Fruit fly (Drosophila melanogaster): ENCODE measurements around the gene dsb.
A peak's percentile ranks its signal among the peaks of the same experiment; 100 is the strongest.

dsb gene

dm6 chr3L:1856467-1857350, 53.3 kb downstream of the dsb start, which contains the start of gene CG12024 (continued):
- peak; percentile 55 for TF ChIP-seq exex (tag; optimal IDR thresholded peaks at IDR 0.05)
- no peak for TF ChIP-seq dati (GFP tag; IDR thresholded peaks at IDR 0.05)
- TF ChIP-seq CG14441 (GFP tag; IDR thresholded peaks at IDR 0.05): peak; percentile 43
- peak; percentile 75 for TF ChIP-seq lab (GFP tag; optimal IDR thresholded peaks at IDR 0.05)
- 0 out of 2 replicates have a peak, but pooled peaks have one; percentile 7 for TF ChIP-seq Rx (GFP tag; IDR thresholded peaks at IDR 0.05)
- no peak for TF ChIP-seq inv (GFP tag; IDR thresholded peaks at IDR 0.05; ENCODE audit: partially characterized antibody)
- peak; percentile 86 for TF ChIP-seq gfzf (GFP tag; optimal IDR thresholded peaks at IDR 0.05)
- TF ChIP-seq MTF-1 (GFP tag; optimal IDR thresholded peaks at IDR 0.05; ENCODE audit: borderline replicate concordance): no peak
- peak; percentile 55 for TF ChIP-seq Ada2b (GFP tag; IDR thresholded peaks at IDR 0.05)
- peak; percentile 33; the same call in 1 of the 2 replicates for TF ChIP-seq danr (GFP tag; IDR thresholded peaks at IDR 0.05)
- TF ChIP-seq CG31365 (tag; optimal IDR thresholded peaks at IDR 0.05): no peak
- no peak for TF ChIP-seq stc (GFP tag; IDR thresholded peaks at IDR 0.05)
- no peak for TF ChIP-seq CG10565 (GFP tag; optimal IDR thresholded peaks at IDR 0.05)
- no peak for TF ChIP-seq schlank (tag; optimal IDR thresholded peaks at IDR 0.05)
- peak; percentile 64 for TF ChIP-seq tio (GFP tag; optimal IDR thresholded peaks at IDR 0.05)
- TF ChIP-seq zen2 (GFP tag; IDR thresholded peaks at IDR 0.05; ENCODE audit: partially characterized antibody): no peak
- no peak for TF ChIP-seq NK7.1 (GFP tag; optimal IDR thresholded peaks at IDR 0.05)
- peak; percentile 60 for TF ChIP-seq psq (GFP tag; optimal IDR thresholded peaks at IDR 0.05)
- TF ChIP-seq nerfin-1 (tag; optimal IDR thresholded peaks at IDR 0.05): peak; percentile 55
- TF ChIP-seq nerfin-2 (GFP tag; IDR thresholded peaks at IDR 0.05; ENCODE audit: partially characterized antibody): no peak
- peak; percentile 87 for TF ChIP-seq CG12659 (GFP tag; optimal IDR thresholded peaks at IDR 0.05)
- peak; percentile 77 to 78 for TF ChIP-seq dpn (GFP tag; optimal IDR thresholded peaks at IDR 0.05)
- peak; percentile 67 for TF ChIP-seq CG4282 (GFP tag; optimal IDR thresholded peaks at IDR 0.05)
- no peak; the same call in 1 of the 2 replicates for TF ChIP-seq CG32767 (GFP tag; IDR thresholded peaks at IDR 0.05)
- peak; percentile 50 for TF ChIP-seq CG4820 (GFP tag; optimal IDR thresholded peaks at IDR 0.05)
- TF ChIP-seq prd (optimal IDR thresholded peaks at IDR 0.05): no peak
- TF ChIP-seq prd (GFP tag; IDR thresholded peaks at IDR 0.05): peak; percentile 59; the same call in 2 of the 3 replicates
- no peak for TF ChIP-seq CG8359 (GFP tag; optimal IDR thresholded peaks at IDR 0.05; ENCODE audit: borderline replicate concordance)
- TF ChIP-seq CG5953 (GFP tag; IDR thresholded peaks at IDR 0.05): no peak
- peak; percentile 53 for TF ChIP-seq Nf-YB (GFP tag; optimal IDR thresholded peaks at IDR 0.05)
- TF ChIP-seq sd (tag; optimal IDR thresholded peaks at IDR 0.05): no peak
- peak; percentile 72 for TF ChIP-seq az2 (GFP tag; optimal IDR thresholded peaks at IDR 0.05)
- peak; percentile 89 for TF ChIP-seq Abd-B (GFP tag; optimal IDR thresholded peaks at IDR 0.05)
- TF ChIP-seq CG1024 (GFP tag; IDR thresholded peaks at IDR 0.05): peak; percentile 44
- TF ChIP-seq ind (GFP tag; optimal IDR thresholded peaks at IDR 0.05): peak; percentile 84
- no peak for TF ChIP-seq fru (optimal IDR thresholded peaks at IDR 0.05)
- TF ChIP-seq CG6791 (GFP tag; IDR thresholded peaks at IDR 0.05; ENCODE audit: partially characterized antibody): no peak
- TF ChIP-seq Meics (GFP tag; optimal IDR thresholded peaks at IDR 0.05): peak; percentile 66
- TF ChIP-seq Dip2 (GFP tag; IDR thresholded peaks at IDR 0.05): no peak
- TF ChIP-seq CG8089 (GFP tag; optimal IDR thresholded peaks at IDR 0.05): peak; percentile 48
- peak; percentile 65; the same call in 1 of the 2 replicates for TF ChIP-seq NFAT (GFP tag; IDR thresholded peaks at IDR 0.05)
- TF ChIP-seq CG17568 (GFP tag; optimal IDR thresholded peaks at IDR 0.05): no peak
- peak; percentile 87 for TF ChIP-seq phol (tag; optimal IDR thresholded peaks at IDR 0.05)
- peak; percentile 26 for TF ChIP-seq en (GFP tag; optimal IDR thresholded peaks at IDR 0.05)
- peak; percentile 76 for TF ChIP-seq Max (GFP tag; optimal IDR thresholded peaks at IDR 0.05)
- peak; percentile 73 for TF ChIP-seq Nf-YC (tag; optimal IDR thresholded peaks at IDR 0.05)
- TF ChIP-seq onecut (GFP tag; IDR thresholded peaks at IDR 0.05): peak; percentile 53
- TF ChIP-seq Taf1 (GFP tag; IDR thresholded peaks at IDR 0.05): peak; percentile 66
- TF ChIP-seq Awh (GFP tag; IDR thresholded peaks at IDR 0.05): no peak

Data from whole organism, embryonic.